Fruit fly (Drosophila melanogaster): ENCODE data around the gene CG13482.

DNA sequence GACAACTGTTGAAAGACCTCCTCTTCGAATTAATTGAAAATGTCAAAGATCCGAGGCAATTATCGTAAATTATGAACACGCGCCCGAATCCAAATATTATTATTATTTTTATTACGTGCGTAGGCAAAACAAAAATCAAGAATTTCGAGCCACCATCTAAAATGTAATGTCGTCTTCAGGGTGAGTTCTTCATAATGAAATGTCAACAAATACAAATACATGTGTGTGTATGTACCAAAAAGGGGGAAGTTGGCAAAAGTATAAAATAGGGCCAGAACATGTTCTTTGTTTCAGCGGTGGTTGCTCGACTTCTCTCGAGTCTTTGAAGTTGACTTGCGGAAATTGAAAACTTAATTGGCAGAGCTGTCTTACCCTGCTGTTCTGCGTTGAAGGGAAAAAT is 2.9 kb upstream of the CG13482 start:
- TF ChIP-seq fru (GFP tag; optimal IDR thresholded peaks at IDR 0.05) (no peak), Dfd (GFP tag; optimal IDR thresholded peaks at IDR 0.05) (no peak), foxo (GFP tag; optimal IDR thresholded peaks at IDR 0.05) (no peak), Hnf4 (GFP tag; optimal IDR thresholded peaks at IDR 0.05) (no peak), psq (GFP tag; optimal IDR thresholded peaks at IDR 0.05) (no peak), Abd-B (GFP tag; optimal IDR thresholded peaks at IDR 0.05) (no peak), Vsx2 (GFP tag; optimal IDR thresholded peaks at IDR 0.05; ENCODE audit: partially characterized antibody) (no peak), dmrt93B (GFP tag; optimal IDR thresholded peaks at IDR 0.05) (no peak), Hr78 (GFP tag; optimal IDR thresholded peaks at IDR 0.05) (no peak), brk (GFP tag; optimal IDR thresholded peaks at IDR 0.05) (no peak), pan (optimal IDR thresholded peaks at IDR 0.05) (no peak)

All from whole organism, wandering third instar larva.